Fruit fly (Drosophila melanogaster) whole organism, wandering third instar larva: ENCODE results near the gene CG4238.

ENCODE experiments used
- Dfd ChIP-seq: fragments of >200 bp; optimal IDR thresholded peaks from 2 replicates; lab custom pipeline; 2017; ENCODE audit warnings: missing biosample characterization, missing genetic modification characterization
- GATAd ChIP-seq: sonication (Bioruptor generic); optimal IDR thresholded peaks from 2 replicates; lab custom pipeline; 2016; ENCODE audit warnings: missing biosample characterization, missing genetic modification characterization
- HLH106 ChIP-seq: fragments of 200-800 bp; optimal IDR thresholded peaks from 3 replicates; lab custom pipeline; 2019; ENCODE audit warnings: missing biosample characterization, mild to moderate bottlenecking, missing genetic modification characterization, moderate library complexity
- Hnf4 ChIP-seq: fragments of 200-800 bp; sonication (Bioruptor generic); optimal IDR thresholded peaks from 2 replicates; lab custom pipeline; 2016; ENCODE audit warnings: missing biosample characterization, mild to moderate bottlenecking, missing genetic modification characterization
- Hr78 ChIP-seq: fragments of >200 bp; optimal IDR thresholded peaks from 2 replicates; lab custom pipeline; 2017; ENCODE audit warnings: missing biosample characterization, missing genetic modification characterization
- Hr83 ChIP-seq: fragments of 200-300 bp; sonication (Bioruptor generic); optimal IDR thresholded peaks from 2 replicates; lab custom pipeline; 2016; ENCODE audit warnings: missing biosample characterization, mild to moderate bottlenecking, missing genetic modification characterization, moderate library complexity; ENCODE audit not compliant: poor library complexity, severe bottlenecking
- Jra ChIP-seq: sonication (Bioruptor generic); optimal IDR thresholded peaks from 2 replicates; lab custom pipeline; 2016; ENCODE audit warnings: missing biosample characterization, missing genetic modification characterization
- Mio ChIP-seq: sonication (Bioruptor generic); optimal IDR thresholded peaks from 2 replicates; lab custom pipeline; 2016; ENCODE audit warnings: missing biosample characterization, missing genetic modification characterization
- Myc ChIP-seq: fragments of >200 bp; optimal IDR thresholded peaks from 2 replicates; lab custom pipeline; 2017
- N ChIP-seq: fragments of >200 bp; optimal IDR thresholded peaks from 2 replicates; lab custom pipeline; 2018; ENCODE audit warnings: missing biosample characterization, missing external identifiers, missing genetic modification characterization
- Rel ChIP-seq, 2 experiments: fragments of 200-800 bp; sonication (Bioruptor generic) in 1 of 2; optimal IDR thresholded peaks; 2 replicates in 1 of 2; 3 replicates in 1 of 2; lab custom pipeline; 2016 to 2019; ENCODE audit warnings: mild to moderate bottlenecking in 2 of 2, missing biosample characterization in 2 of 2, missing genetic modification characterization in 2 of 2, moderate library complexity in 1 of 2
- Sp1 ChIP-seq: fragments of 200-800 bp; sonication (Bioruptor generic); optimal IDR thresholded peaks from 3 replicates; lab custom pipeline; 2019; ENCODE audit warnings: missing biosample characterization, mild to moderate bottlenecking, missing genetic modification characterization, moderate library complexity
- Vsx2 ChIP-seq: fragments of 200-300, 225-300 bp; sonication (Bioruptor generic); optimal IDR thresholded peaks from 2 replicates; lab custom pipeline; 2018; ENCODE audit warnings: missing biosample characterization, missing genetic modification characterization; ENCODE audit not compliant: partially characterized antibody
- br ChIP-seq: fragments of 200-800 bp; sonication (Bioruptor generic); optimal IDR thresholded peaks from 2 replicates; lab custom pipeline; 2016; ENCODE audit warnings: missing biosample characterization, missing genetic modification characterization
- dl ChIP-seq, 2 experiments: fragments of 175-275, 200-275 bp in 1 of 2; fragments of 200-275 bp in 1 of 2; sonication (Bioruptor generic); optimal IDR thresholded peaks; lab custom pipeline; 2018; ENCODE audit warnings: mild to moderate bottlenecking in 2 of 2, missing biosample characterization in 2 of 2, missing genetic modification characterization in 2 of 2, moderate library complexity in 2 of 2; ENCODE audit not compliant: partially characterized antibody in 2 of 2, insufficient read depth in 1 of 2
- dmrt93B ChIP-seq: fragments of 200-800 bp; sonication (Bioruptor generic); optimal IDR thresholded peaks from 2 replicates; lab custom pipeline; 2018; ENCODE audit warnings: missing biosample characterization, mild to moderate bottlenecking, missing genetic modification characterization
- dsf ChIP-seq: sonication (Bioruptor generic); optimal IDR thresholded peaks from 2 replicates; lab custom pipeline; 2016; ENCODE audit warnings: missing biosample characterization, missing genetic modification characterization, borderline replicate concordance
- ey ChIP-seq: fragments of 200-800 bp; sonication (Bioruptor generic); optimal IDR thresholded peaks from 2 replicates; lab custom pipeline; 2016; ENCODE audit warnings: missing biosample characterization, missing genetic modification characterization
- foxo ChIP-seq, 2 experiments: fragments of 200-800 bp; sonication (Bioruptor generic); optimal IDR thresholded peaks; 2 replicates in 1 of 2; 3 replicates in 1 of 2; lab custom pipeline; 2016 to 2017; ENCODE audit warnings: missing biosample characterization in 2 of 2, missing genetic modification characterization in 2 of 2
- fru ChIP-seq: fragments of 200-800 bp; sonication (Bioruptor generic); optimal IDR thresholded peaks from 3 replicates; lab custom pipeline; 2016; ENCODE audit warnings: missing biosample characterization, mild to moderate bottlenecking, missing genetic modification characterization
- h ChIP-seq: fragments of 200-800 bp; sonication (Bioruptor generic); optimal IDR thresholded peaks from 3 replicates; lab custom pipeline; 2016; ENCODE audit warnings: missing biosample characterization, mild to moderate bottlenecking, missing genetic modification characterization
- jim ChIP-seq: fragments of 175-275, 200-325 bp; sonication (Bioruptor generic); optimal IDR thresholded peaks from 2 replicates; lab custom pipeline; 2016; ENCODE audit warnings: missing biosample characterization, mild to moderate bottlenecking, missing genetic modification characterization
- lola ChIP-seq: fragments of >200 bp; optimal IDR thresholded peaks from 2 replicates; lab custom pipeline; 2017; ENCODE audit warnings: missing biosample characterization, missing genetic modification characterization
- pan ChIP-seq: fragments of >200 bp; optimal IDR thresholded peaks from 2 replicates; lab custom pipeline; 2017
- psq ChIP-seq: fragments of 200-800 bp; sonication (Bioruptor generic); optimal IDR thresholded peaks from 3 replicates; lab custom pipeline; 2017; ENCODE audit warnings: missing biosample characterization, mild to moderate bottlenecking, missing genetic modification characterization, moderate library complexity
- rgr ChIP-seq: fragments of 200-800 bp; sonication (Bioruptor generic); optimal IDR thresholded peaks from 3 replicates; lab custom pipeline; 2016; ENCODE audit warnings: missing biosample characterization, mild to moderate bottlenecking, missing genetic modification characterization
- sage ChIP-seq: fragments of 200-800 bp; sonication (Bioruptor generic); optimal IDR thresholded peaks from 2 replicates; lab custom pipeline; 2016; ENCODE audit warnings: missing biosample characterization, mild to moderate bottlenecking, missing genetic modification characterization
- sv ChIP-seq: fragments of 200-800 bp; sonication (Bioruptor generic); optimal IDR thresholded peaks from 3 replicates; lab custom pipeline; 2016; ENCODE audit warnings: missing biosample characterization, missing genetic modification characterization
- tai ChIP-seq: sonication (Bioruptor generic); optimal IDR thresholded peaks from 2 replicates; lab custom pipeline; 2016; ENCODE audit warnings: missing biosample characterization, missing genetic modification characterization
- usp ChIP-seq: fragments of >200 bp; optimal IDR thresholded peaks from 2 replicates; lab custom pipeline; 2017; ENCODE audit warnings: missing biosample characterization, missing genetic modification characterization
- woc ChIP-seq: sonication (Bioruptor generic); optimal IDR thresholded peaks from 2 replicates; lab custom pipeline; 2016; ENCODE audit warnings: missing biosample characterization, mild to moderate bottlenecking, missing genetic modification characterization

Gene CG4238

dm6 chr2L:2038253-2038955 is 28.7 kb downstream of the CG4238 start:
- TF ChIP-seq Jra (GFP tag; lab: Kevin White, UChicago) (no peak), h (GFP tag; lab: Kevin White, UChicago) (peak; percentile 49), ey (peak; percentile 19), Hnf4 (GFP tag; lab: Kevin White, UChicago) (peak; percentile 24), HLH106 (tag; lab: Kevin White, UChicago) (no peak)

dm6 chr2L:2038956-2039263 is 29.3 kb downstream of the CG4238 start:
- no peak for TF ChIP-seq Rel (GFP tag; optimal IDR thresholded peaks at IDR 0.05; lab: Kevin White, UChicago)
- peak; percentile 90 for TF ChIP-seq Rel (tag; optimal IDR thresholded peaks at IDR 0.05; lab: Kevin White, UChicago)
- no peak for TF ChIP-seq Mio (GFP tag; lab: Kevin White, UChicago)

- TF ChIP-seq sage (GFP tag; lab: Kevin White, UChicago) (no peak), pan (lab: Kevin White, UChicago) (no peak), Hr83 (GFP tag; lab: Kevin White, UChicago) (no peak), GATAd (GFP tag; lab: Kevin White, UChicago) (no peak), Mio (GFP tag; lab: Kevin White, UChicago) (no peak)
These were observed 29.8 kb downstream of the CG4238 start for dm6 chr2L:2039458-2039857.

dm6 chr2L:2042072-2042471 is 32.4 kb downstream of the CG4238 start:
- TF ChIP-seq tai (no peak), HLH106 (tag; lab: Kevin White, UChicago) (no peak), GATAd (GFP tag; lab: Kevin White, UChicago) (no peak), lola (GFP tag; lab: Kevin White, UChicago) (no peak), psq (GFP tag; lab: Kevin White, UChicago) (no peak), Jra (GFP tag; lab: Kevin White, UChicago) (no peak), Hr78 (GFP tag; lab: Kevin White, UChicago) (no peak), br (no peak), sv (GFP tag; lab: Kevin White, UChicago) (no peak)

dm6 chr2L:2044826-2045225 is 35.2 kb downstream of the CG4238 start:
- TF ChIP-seq HLH106 (tag; lab: Kevin White, UChicago) (no peak), N (GFP tag; lab: Kevin White, UChicago) (no peak), br (no peak), usp (GFP tag; lab: Kevin White, UChicago) (no peak), fru (no peak), pan (lab: Kevin White, UChicago) (no peak)

- TF ChIP-seq pan (lab: Kevin White, UChicago): no peak
These were observed 35.6 kb downstream of the CG4238 start, which contains the start of gene Kebab for dm6 chr2L:2045265-2045664. TSS of gene Kebab (plus strand) at chr2L:2045494.

dm6 chr2L:2054289-2054688 is 44.6 kb downstream of the CG4238 start, which contains the start of gene Or22c:
TSS of gene Or22c (plus strand) at chr2L:2054589.
- TF ChIP-seq Dfd (GFP tag; lab: Kevin White, UChicago) (no peak), Sp1 (GFP tag; lab: Kevin White, UChicago) (no peak), sv (GFP tag; lab: Kevin White, UChicago) (no peak), Vsx2 (GFP tag; lab: Kevin White, UChicago) (no peak), jim (GFP tag; lab: Kevin White, UChicago) (no peak), Hr83 (GFP tag; lab: Kevin White, UChicago) (no peak), usp (GFP tag; lab: Kevin White, UChicago) (no peak), dsf (GFP tag; lab: Kevin White, UChicago) (no peak)

dm6 chr2L:2072970-2073369 is 63.3 kb downstream of the CG4238 start:
- TF ChIP-seq Myc (lab: Kevin White, UChicago) (no peak), pan (lab: Kevin White, UChicago) (no peak), rgr (GFP tag; lab: Kevin White, UChicago) (no peak), Dfd (GFP tag; lab: Kevin White, UChicago) (no peak), Mio (GFP tag; lab: Kevin White, UChicago) (no peak), HLH106 (tag; lab: Kevin White, UChicago) (no peak), foxo (GFP tag; optimal IDR thresholded peaks at IDR 0.05; lab: Kevin White, UChicago) (peak in 1 of 2 experiments; percentile 4), Sp1 (GFP tag; lab: Kevin White, UChicago) (no peak), jim (GFP tag; lab: Kevin White, UChicago) (no peak), dl (GFP tag; optimal IDR thresholded peaks at IDR 0.05; lab: Kevin White, UChicago; ENCODE audit: insufficient read depth in 1 of 2, partially characterized antibody in 2 of 2) (no peak), ey (peak; percentile 19), woc (GFP tag; lab: Kevin White, UChicago) (no peak), br (no peak), h (GFP tag; lab: Kevin White, UChicago) (peak; percentile 19), dmrt93B (GFP tag; lab: Kevin White, UChicago) (no peak), usp (GFP tag; lab: Kevin White, UChicago) (no peak)
- TF ChIP-seq, all 38 proteins: peak for 3
